Fruit fly (Drosophila melanogaster): ENCODE results near the gene RpS15Aa.

RpS15Aa gene

DNA sequence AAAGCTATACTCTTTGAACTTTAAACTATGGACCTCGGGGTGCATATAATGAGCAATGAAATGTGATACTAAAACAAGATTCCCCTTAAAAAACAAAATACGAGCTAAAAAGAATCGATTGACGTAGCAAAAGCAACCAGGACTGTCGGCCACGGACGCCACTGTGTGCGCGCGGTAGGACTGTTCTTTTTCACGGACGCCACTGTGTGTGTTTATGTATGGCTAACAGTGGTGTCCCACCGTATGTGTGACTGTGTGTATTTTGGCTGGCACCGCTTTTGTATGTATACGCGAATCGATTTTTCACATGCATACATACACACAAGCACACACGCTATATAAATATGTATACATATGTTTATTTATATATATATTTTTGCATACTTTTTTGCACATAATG lies 46.3 kb upstream of the RpS15Aa start (continued):
- TF ChIP-seq CG6276 (GFP tag; optimal IDR thresholded peaks at IDR 0.05) (peak; percentile 18), svp (GFP tag) (peak; percentile 83), Met (GFP tag; optimal IDR thresholded peaks at IDR 0.05) (peak; percentile 74), CG8319 (GFP tag; optimal IDR thresholded peaks at IDR 0.05) (peak; percentile 49), eg (GFP tag; IDR thresholded peaks at IDR 0.05) (peak; percentile 63; the same call in 2 of the 3 replicates), Eip93F (GFP tag; optimal IDR thresholded peaks at IDR 0.05) (no peak), CG11294 (GFP tag; IDR thresholded peaks at IDR 0.05) (no peak), CG9139 (GFP tag; optimal IDR thresholded peaks at IDR 0.05) (peak; percentile 46), CG6792 (GFP tag; optimal IDR thresholded peaks at IDR 0.05) (peak; percentile 48), Sox15 (GFP tag; optimal IDR thresholded peaks at IDR 0.05) (no peak), vri (GFP tag; optimal IDR thresholded peaks at IDR 0.05) (peak; percentile 68), CG10669 (GFP tag; optimal IDR thresholded peaks at IDR 0.05) (peak; percentile 41)

DNA sequence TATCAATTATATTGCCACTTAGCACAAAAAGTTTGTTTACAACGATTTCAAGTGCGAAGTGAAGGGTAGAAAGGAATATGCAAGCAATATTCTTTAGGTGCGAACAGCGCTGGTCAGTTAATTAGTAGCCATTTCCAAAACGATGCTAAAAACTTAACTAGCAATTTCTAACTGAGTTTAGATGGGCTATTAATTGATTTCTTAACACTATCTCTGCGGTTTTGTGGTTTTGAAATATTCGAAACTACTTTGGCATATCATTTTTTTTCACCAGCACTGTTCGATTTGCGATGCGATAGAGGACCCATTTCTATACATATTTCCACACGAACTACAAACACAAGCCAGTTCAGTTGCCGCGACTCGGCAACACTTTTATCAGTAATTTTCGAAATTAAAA lies 39.0 kb upstream of the RpS15Aa start:
- peak; percentile 68 for TF ChIP-seq CG6163 (GFP tag; IDR thresholded peaks at IDR 0.05)
- TF ChIP-seq CG3032 (tag; optimal IDR thresholded peaks at IDR 0.05): peak; percentile 46
- peak; percentile 34 for TF ChIP-seq CG6276 (GFP tag; optimal IDR thresholded peaks at IDR 0.05)
- peak; percentile 22 for TF ChIP-seq CG34406 (GFP tag; optimal IDR thresholded peaks at IDR 0.05)
- TF ChIP-seq Eip93F (GFP tag; optimal IDR thresholded peaks at IDR 0.05): no peak
- TF ChIP-seq esn (GFP tag; optimal IDR thresholded peaks at IDR 0.05): peak; percentile 39
- peak; percentile 37 for TF ChIP-seq CG7368 (GFP tag; optimal IDR thresholded peaks at IDR 0.05)
- peak; percentile 49 for TF ChIP-seq CG1621 (tag; optimal IDR thresholded peaks at IDR 0.05)
- TF ChIP-seq lz (GFP tag; optimal IDR thresholded peaks at IDR 0.05): peak; percentile 13
- peak; percentile 53 for TF ChIP-seq CG3919 (GFP tag; optimal IDR thresholded peaks at IDR 0.05)
- peak; percentile 37 for TF ChIP-seq Smox (GFP tag; optimal IDR thresholded peaks at IDR 0.05)
- peak; percentile 14 for TF ChIP-seq CG8319 (GFP tag; optimal IDR thresholded peaks at IDR 0.05)
- peak; percentile 47; the same call in 1 of the 3 replicates for TF ChIP-seq eg (GFP tag; IDR thresholded peaks at IDR 0.05)
- peak; percentile 58 for TF ChIP-seq achi (GFP tag; optimal IDR thresholded peaks at IDR 0.05)
- peak; percentile 35 for TF ChIP-seq CG31627 (GFP tag; optimal IDR thresholded peaks at IDR 0.05)
- peak; percentile 31 for TF ChIP-seq topi (GFP tag; optimal IDR thresholded peaks at IDR 0.05)
- TF ChIP-seq CG32006 (GFP tag; optimal IDR thresholded peaks at IDR 0.05): peak; percentile 61
- peak; percentile 21 for TF ChIP-seq CG16779 (tag; optimal IDR thresholded peaks at IDR 0.05)
- TF ChIP-seq Sox15 (GFP tag; optimal IDR thresholded peaks at IDR 0.05): peak; percentile 16
- TF ChIP-seq Met (GFP tag; optimal IDR thresholded peaks at IDR 0.05): peak; percentile 47
- TF ChIP-seq Blimp-1 (GFP tag; optimal IDR thresholded peaks at IDR 0.05): no peak
- TF ChIP-seq Hr38 (GFP tag; optimal IDR thresholded peaks at IDR 0.05): no peak
- TF ChIP-seq CG6854 (GFP tag; optimal IDR thresholded peaks at IDR 0.05): no peak
- no peak for TF ChIP-seq CG11294 (GFP tag; IDR thresholded peaks at IDR 0.05)
- TF ChIP-seq Lpt (GFP tag; optimal IDR thresholded peaks at IDR 0.05): peak; percentile 51
- peak; percentile 52 for TF ChIP-seq CG8632 (GFP tag; optimal IDR thresholded peaks at IDR 0.05)
- TF ChIP-seq dac (GFP tag; optimal IDR thresholded peaks at IDR 0.05): peak; percentile 14
- TF ChIP-seq net (GFP tag; optimal IDR thresholded peaks at IDR 0.05): peak; percentile 57
- peak; percentile 56 for TF ChIP-seq CG10631 (GFP tag; optimal IDR thresholded peaks at IDR 0.05)
- TF ChIP-seq Sox102F (GFP tag; optimal IDR thresholded peaks at IDR 0.05): no peak
- TF ChIP-seq Eip78C (GFP tag): peak; percentile 88
- peak; percentile 32 for TF ChIP-seq spab (GFP tag; optimal IDR thresholded peaks at IDR 0.05)
- TF ChIP-seq dsx (GFP tag; optimal IDR thresholded peaks at IDR 0.05; ENCODE audit: poor library complexity, severe bottlenecking): no peak
- peak; percentile 52 for TF ChIP-seq OdsH (GFP tag; optimal IDR thresholded peaks at IDR 0.05)
- peak; percentile 12 for TF ChIP-seq cyc (GFP tag; optimal IDR thresholded peaks at IDR 0.05)
- TF ChIP-seq pdm3 (GFP tag; optimal IDR thresholded peaks at IDR 0.05): peak; percentile 69
- peak; percentile 48; the same call in 1 of the 2 replicates for TF ChIP-seq Gug (GFP tag; IDR thresholded peaks at IDR 0.05)
- TF ChIP-seq vri (GFP tag; optimal IDR thresholded peaks at IDR 0.05): peak; percentile 16
- peak in 1 of 2 experiments; percentile 25 for TF ChIP-seq ss (GFP tag; optimal IDR thresholded peaks at IDR 0.05)
- peak; percentile 55 for TF ChIP-seq Hr4 (GFP tag; optimal IDR thresholded peaks at IDR 0.05)
- TF ChIP-seq Hr39 (GFP tag; optimal IDR thresholded peaks at IDR 0.05): peak; percentile 39
- TF ChIP-seq Ets96B (tag; optimal IDR thresholded peaks at IDR 0.05): peak; percentile 47
- TF ChIP-seq acj6 (GFP tag; optimal IDR thresholded peaks at IDR 0.05): peak; percentile 67
- TF ChIP-seq CG11762 (GFP tag; optimal IDR thresholded peaks at IDR 0.05; ENCODE audit: insufficient read depth): peak; percentile 15
- peak; percentile 36 for TF ChIP-seq CG6792 (GFP tag; optimal IDR thresholded peaks at IDR 0.05)
- no peak for TF ChIP-seq Ets21C (GFP tag; optimal IDR thresholded peaks at IDR 0.05)
